Worm (Caenorhabditis elegans): Measurements from ENCODE around the gene str-248.

- no peak for TF ChIP-seq ama-1 (optimal IDR thresholded peaks at IDR 0.05)
- no peak for TF ChIP-seq ceh-24 (tag; optimal IDR thresholded peaks at IDR 0.05)
- TF ChIP-seq mec-3 (tag; optimal IDR thresholded peaks at IDR 0.05; ENCODE audit: borderline replicate concordance) = no peak
Observed at ce11 chrV:15594573-15594972, 34.9 kb downstream of the str-248 start, which contains the start of gene fbxa-139.
